Worm (Caenorhabditis elegans) whole organism, young adult: ENCODE results near the gene Y37E11AL.3.

ENCODE experiments used
- C06A6.2 ChIP-seq: fragments of 200-800 bp; sonication (Bioruptor generic); conservative IDR thresholded peaks from 2 replicates; pipeline ENCODE4 v1.3.6; 2022; ENCODE audit warnings: missing genetic modification characterization, missing compliant biosample characterization
- akir-1 ChIP-seq: fragments of 200-800 bp; sonication (Bioruptor generic); optimal IDR thresholded peaks from 2 replicates; lab custom pipeline; 2018; ENCODE audit warnings: mild to moderate bottlenecking, missing genetic modification characterization, moderate library complexity, missing compliant biosample characterization
- attf-6 ChIP-seq: fragments of 200-800 bp; sonication (Bioruptor generic); IDR thresholded peaks from 2 replicates; pipeline ENCODE4 v1.3.6; 2022; ENCODE audit warnings: missing genetic modification reagents, missing genetic modification characterization, missing compliant biosample characterization
- die-1 ChIP-seq: sonication (generic microtip); optimal IDR thresholded peaks from 2 replicates; lab custom pipeline; 2016; ENCODE audit warnings: missing genotype, mild to moderate bottlenecking, missing genetic modification characterization, missing compliant biosample characterization
- dpff-1 ChIP-seq: sonication (generic microtip); optimal IDR thresholded peaks from 2 replicates; lab custom pipeline; 2017; ENCODE audit warnings: mild to moderate bottlenecking, missing genetic modification characterization, missing compliant biosample characterization
- hlh-12 ChIP-seq: sonication (generic microtip); optimal IDR thresholded peaks from 2 replicates; lab custom pipeline; 2016; ENCODE audit warnings: missing genetic modification characterization, missing compliant biosample characterization
- pha-4 ChIP-seq: fragments of 150-350 bp; sonication (generic microtip); optimal IDR thresholded peaks from 2 replicates; lab custom pipeline; 2014; ENCODE audit warnings: missing biosample characterization, missing genetic modification reagents, missing genetic modification characterization
- tbx-9 ChIP-seq: sonication (generic microtip); optimal IDR thresholded peaks from 2 replicates; lab custom pipeline; 2016; ENCODE audit warnings: borderline replicate concordance, missing genetic modification characterization, inconsistent platforms, missing compliant biosample characterization
- tlf-1 ChIP-seq: fragments of 200-800 bp; sonication (Bioruptor generic); optimal IDR thresholded peaks from 2 replicates; lab custom pipeline; 2018; ENCODE audit warnings: mild to moderate bottlenecking, missing genetic modification characterization, missing compliant biosample characterization
- unc-62 ChIP-seq: fragments of 150-350 bp; optimal IDR thresholded peaks from 2 replicates; lab custom pipeline; 2014; ENCODE audit warnings: missing biosample characterization, missing genetic modification reagents, missing genetic modification characterization
- ztf-18 ChIP-seq: sonication (generic microtip); optimal IDR thresholded peaks from 2 replicates; lab custom pipeline; 2016; ENCODE audit warnings: missing genotype, mild to moderate bottlenecking, missing genetic modification characterization, missing compliant biosample characterization

DNA sequence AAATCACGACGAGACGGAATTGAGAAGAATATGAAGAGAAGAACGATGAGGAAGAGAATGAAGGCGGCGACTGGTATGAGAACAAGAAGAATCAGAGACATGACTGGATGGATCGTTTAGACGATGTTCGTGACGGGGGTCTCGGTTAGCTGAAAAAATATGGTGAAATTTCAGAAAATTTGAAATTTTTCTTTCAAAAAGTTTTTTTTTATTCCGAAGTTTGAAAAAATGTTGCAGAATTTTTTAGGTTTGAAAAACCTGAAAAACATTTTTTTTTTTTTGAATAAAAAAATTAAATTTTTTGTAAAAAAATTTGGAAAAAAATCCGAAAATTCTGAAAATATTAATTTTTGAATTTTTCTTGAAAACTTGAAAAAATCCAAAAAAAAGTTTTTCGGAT is 24.3 kb downstream of the Y37E11AL.3 start, which contains the start of gene Y37E11AM.3:
- TF ChIP-seq dpff-1 (tag; lab: Kevin White, UChicago) (no peak), unc-62 (GFP tag; lab: Kevin White, UChicago) (no peak), tlf-1 (GFP tag; lab: Kevin White, UChicago) (no peak), die-1 (no peak), tbx-9 (tag; lab: Kevin White, UChicago) (no peak), attf-6 (no peak), akir-1 (GFP tag; lab: Kevin White, UChicago) (no peak), ztf-18 (tag; lab: Kevin White, UChicago) (no peak), pha-4 (no peak), hlh-12 (tag; lab: Kevin White, UChicago) (no peak), C06A6.2 (GFP tag; lab: Robert Waterston, UW) (no peak)
